Fruit fly (Drosophila melanogaster) whole organism, embryonic: ENCODE data around the gene tsh.

ENCODE experiments used
- CG10267 ChIP-seq: fragments of 200-800 bp; sonication (Bioruptor generic); optimal IDR thresholded peaks from 2 replicates; lab custom pipeline; 2018; ENCODE audit warnings: missing biosample characterization, mild to moderate bottlenecking, missing genetic modification characterization, moderate library complexity
- CG10462 ChIP-seq: fragments of 200-800 bp; sonication (Bioruptor generic); optimal IDR thresholded peaks from 2 replicates; lab custom pipeline; 2016; ENCODE audit warnings: missing biosample characterization, missing genetic modification characterization
- CG12071 ChIP-seq: fragments of 200-800 bp; sonication (Bioruptor generic); optimal IDR thresholded peaks from 3 replicates; lab custom pipeline; 2018; ENCODE audit warnings: missing biosample characterization, mild to moderate bottlenecking, missing genetic modification characterization
- Hr51 ChIP-seq, 2 experiments: fragments of 200-800 bp; sonication (Bioruptor generic); optimal IDR thresholded peaks; 2 replicates in 1 of 2; 3 replicates in 1 of 2; lab custom pipeline; 2016 to 2018; ENCODE audit warnings: missing biosample characterization in 2 of 2, missing genetic modification characterization in 2 of 2, mild to moderate bottlenecking in 1 of 2, moderate library complexity in 1 of 2
- Lpt ChIP-seq: fragments of >200 bp; optimal IDR thresholded peaks from 2 replicates; lab custom pipeline; 2018; ENCODE audit warnings: missing biosample characterization, missing genetic modification characterization
- Rx ChIP-seq: fragments of 200-800 bp; sonication (Bioruptor generic); IDR thresholded peaks from 2 replicates; pipeline ENCODE4 v1.3.6; 2022; ENCODE audit warnings: missing biosample characterization, missing genetic modification characterization
- gro ChIP-seq: fragments of 200-800 bp; sonication (Bioruptor generic); optimal IDR thresholded peaks from 2 replicates; lab custom pipeline; 2016; ENCODE audit warnings: missing biosample characterization, missing genetic modification characterization
- nmo ChIP-seq: fragments of 200-800 bp; sonication (Bioruptor generic); optimal IDR thresholded peaks from 2 replicates; lab custom pipeline; 2018; ENCODE audit warnings: missing biosample characterization, mild to moderate bottlenecking, missing genetic modification characterization, moderate library complexity

dm6 chr2L:21789456-21790065 lies 38.8 kb upstream of the tsh start:
- TF ChIP-seq Hr51 (GFP tag; optimal IDR thresholded peaks at IDR 0.05; lab: Kevin White, UChicago) (peak in 1 of 2 experiments; percentile 24), CG10462 (no peak), Lpt (GFP tag; lab: Kevin White, UChicago) (no peak), CG12071 (GFP tag; lab: Kevin White, UChicago) (peak; percentile 2), gro (GFP tag; lab: Kevin White, UChicago) (no peak), nmo (GFP tag; lab: Kevin White, UChicago) (peak; percentile 7), Rx (GFP tag; lab: Robert Waterston, UW) (no peak), CG10267 (tag; lab: Kevin White, UChicago) (peak; percentile 3)
